Fruit fly (Drosophila melanogaster) whole organism: Measurements from ENCODE around the gene CG11560.

Experiments
- CG8478 ChIP-seq: fragments of >200 bp; optimal IDR thresholded peaks from 2 replicates; lab custom pipeline; 2018; ENCODE audit warnings: inconsistent platforms
- EcR ChIP-seq, 2 experiments: fragments of >200 bp; optimal IDR thresholded peaks; 2 replicates each; lab custom pipeline; 2017; ENCODE audit warnings: missing biosample characterization in 2 of 2, missing genetic modification characterization in 2 of 2, missing genetic modification reagents in 2 of 2
- pan ChIP-seq: fragments of >200 bp; optimal IDR thresholded peaks from 2 replicates; lab custom pipeline; 2017
- psq ChIP-seq: fragments of >200 bp; optimal IDR thresholded peaks from 2 replicates; lab custom pipeline; 2017
- usp ChIP-seq: fragments of >200 bp; optimal IDR thresholded peaks from 2 replicates; lab custom pipeline; 2017; ENCODE audit warnings: missing biosample characterization, missing genetic modification characterization, mixed read lengths

DNA sequence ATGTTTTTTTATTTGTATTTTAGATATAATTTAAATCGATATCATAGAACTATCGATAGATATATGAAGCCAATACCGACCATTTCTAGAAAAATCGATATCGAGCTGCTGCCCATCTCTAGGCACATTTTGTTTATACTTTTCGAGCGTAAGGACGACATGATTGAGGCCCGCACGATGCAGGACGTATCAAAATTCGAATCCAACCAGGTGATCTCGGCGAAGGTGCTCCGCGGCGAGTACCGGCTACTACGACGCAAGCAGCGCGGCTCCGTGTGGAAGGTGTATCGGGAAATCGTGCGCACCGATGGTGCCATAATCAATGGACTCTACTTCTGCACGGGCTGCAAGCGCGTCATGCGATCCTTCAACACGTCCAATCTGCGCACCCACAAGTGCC lies 1.7 kb upstream of the CG11560 start, which contains the start of gene ssp:
- TF ChIP-seq pan (no peak), EcR (GFP tag; optimal IDR thresholded peaks at IDR 0.05; lab: Kevin White, UChicago) (no peak), usp (GFP tag; lab: Kevin White, UChicago) (no peak), psq (lab: Kevin White, UChicago) (no peak), CG8478 (lab: Kevin White, UChicago) (no peak)
